Worm (Caenorhabditis elegans) whole organism, L1 larva: ENCODE results near the gene F41G3.6.

Source experiments
- C04F5.9 ChIP-seq: sonication (generic microtip); optimal IDR thresholded peaks from 2 replicates; lab custom pipeline; 2016; ENCODE audit warnings: missing genetic modification characterization, missing compliant biosample characterization
- C16A3.4 ChIP-seq: fragments of 150-350 bp; optimal IDR thresholded peaks from 2 replicates; lab custom pipeline; 2014; ENCODE audit warnings: missing biosample characterization, missing genetic modification characterization
- F16B12.6 ChIP-seq: fragments of 150-350 bp; optimal IDR thresholded peaks from 2 replicates; lab custom pipeline; 2014; ENCODE audit warnings: missing biosample characterization, missing genetic modification characterization
- Y116A8C.19 ChIP-seq: sonication (generic microtip); optimal IDR thresholded peaks from 2 replicates; lab custom pipeline; 2016; ENCODE audit warnings: missing compliant biosample characterization, missing genetic modification characterization, borderline replicate concordance
- aha-1 ChIP-seq: fragments of 150-350 bp; optimal IDR thresholded peaks from 2 replicates; lab custom pipeline; 2014; ENCODE audit warnings: missing biosample characterization, missing genetic modification characterization
- ama-1 ChIP-seq: fragments of 150-350 bp; optimal IDR thresholded peaks from 2 replicates; lab custom pipeline; 2014
- blmp-1 ChIP-seq: fragments of 150-350 bp; optimal IDR thresholded peaks from 2 replicates; lab custom pipeline; 2014; ENCODE audit warnings: missing biosample characterization, missing genetic modification characterization
- ceh-63 ChIP-seq: fragments of 200-800 bp; sonication (Bioruptor generic); optimal IDR thresholded peaks from 2 replicates; lab custom pipeline; 2018; ENCODE audit warnings: mild to moderate bottlenecking, missing genetic modification characterization, missing compliant biosample characterization
- ceh-82 ChIP-seq, 3 experiments: fragments of 150-350 bp in 1 of 3; sonication (generic microtip) in 2 of 3; optimal IDR thresholded peaks; 2 replicates each; lab custom pipeline; 2014 to 2017; ENCODE audit warnings: missing biosample characterization in 3 of 3, missing genetic modification characterization in 3 of 3
- ceh-88 ChIP-seq: fragments of 200-800 bp; sonication (Bioruptor generic); IDR thresholded peaks from 2 replicates; pipeline ENCODE4 v1.3.6; 2022; ENCODE audit warnings: missing genetic modification characterization, missing compliant biosample characterization
- dpl-1 ChIP-seq, 3 experiments: fragments of 150-350 bp in 2 of 3; sonication (generic microtip) in 1 of 3; optimal IDR thresholded peaks; 2 replicates each; lab custom pipeline; 2014 to 2017; ENCODE audit warnings: missing biosample characterization in 3 of 3, missing genetic modification characterization in 3 of 3, missing genetic modification reagents in 3 of 3
- dsc-1 ChIP-seq: sonication (generic microtip); optimal IDR thresholded peaks from 2 replicates; lab custom pipeline; 2016; ENCODE audit warnings: mild to moderate bottlenecking, missing genetic modification characterization, missing compliant biosample characterization
- efl-1 ChIP-seq, 4 experiments: fragments of 150-350 bp; optimal IDR thresholded peaks in 3 of 4; peaks in 1 of 4; 1 replicate in 1 of 4; 2 replicates in 3 of 4; lab custom pipeline; 2014; ENCODE audit warnings: missing biosample characterization in 2 of 4, missing genetic modification characterization in 2 of 4, missing genetic modification reagents in 2 of 4
- egl-13 ChIP-seq: sonication (generic microtip); optimal IDR thresholded peaks from 2 replicates; lab custom pipeline; 2016; ENCODE audit warnings: missing genotype, missing genetic modification reagents, missing genetic modification characterization, missing compliant biosample characterization
- egl-27 ChIP-seq, 2 experiments: fragments of 150-350 bp in 1 of 2; sonication (generic microtip); optimal IDR thresholded peaks; 3 replicates each; lab custom pipeline; 2017 to 2018; ENCODE audit warnings: missing biosample characterization in 2 of 2, missing genetic modification characterization in 2 of 2, missing genetic modification reagents in 2 of 2
- ets-5 ChIP-seq: fragments of 200-800 bp; sonication (Bioruptor generic); IDR thresholded peaks from 2 replicates; pipeline ENCODE4 v1.3.6; 2022; ENCODE audit warnings: missing genetic modification characterization, missing compliant biosample characterization
- fkh-10 ChIP-seq: sonication (generic microtip); optimal IDR thresholded peaks from 2 replicates; lab custom pipeline; 2017; ENCODE audit warnings: missing biosample characterization, missing genetic modification reagents, missing genetic modification characterization
- fkh-4 ChIP-seq: sonication (generic microtip); optimal IDR thresholded peaks from 2 replicates; lab custom pipeline; 2016; ENCODE audit warnings: missing compliant biosample characterization, missing genetic modification characterization, borderline replicate concordance
- fos-1 ChIP-seq: fragments of 150-350 bp; optimal IDR thresholded peaks from 2 replicates; lab custom pipeline; 2014; ENCODE audit warnings: missing biosample characterization, missing genetic modification characterization
- hlh-17 ChIP-seq: fragments of 200-800 bp; sonication (Bioruptor generic); optimal IDR thresholded peaks from 2 replicates; lab custom pipeline; 2018; ENCODE audit warnings: missing genetic modification characterization, mild to moderate bottlenecking, missing compliant biosample characterization, moderate library complexity, borderline replicate concordance
- isw-1 ChIP-seq: fragments of 200-800 bp; sonication (Bioruptor generic); IDR thresholded peaks from 2 replicates; pipeline ENCODE4 v1.3.6; 2022; ENCODE audit warnings: missing genetic modification characterization, missing compliant biosample characterization
- lin-14 ChIP-seq: fragments of 200-800 bp; sonication (Bioruptor generic); optimal IDR thresholded peaks from 2 replicates; lab custom pipeline; 2018; ENCODE audit warnings: mild to moderate bottlenecking, missing genetic modification characterization, moderate library complexity, missing compliant biosample characterization
- lin-15B ChIP-seq: fragments of 150-350 bp; sonication (generic microtip); optimal IDR thresholded peaks from 3 replicates; lab custom pipeline; 2014; ENCODE audit warnings: missing biosample characterization, missing genetic modification characterization
- lin-35 ChIP-seq, 2 experiments: fragments of 150-350 bp; optimal IDR thresholded peaks; 2 replicates each; lab custom pipeline; 2014; ENCODE audit warnings: missing biosample characterization in 2 of 2, missing genetic modification characterization in 2 of 2, missing genetic modification reagents in 2 of 2
- lin-39 ChIP-seq: fragments of 150-350 bp; optimal IDR thresholded peaks from 2 replicates; lab custom pipeline; 2014; ENCODE audit warnings: missing biosample characterization, missing genetic modification reagents, missing genetic modification characterization
- lir-3 ChIP-seq: sonication (generic microtip); optimal IDR thresholded peaks from 2 replicates; lab custom pipeline; 2016; ENCODE audit warnings: mild to moderate bottlenecking, missing genetic modification characterization, moderate library complexity, missing compliant biosample characterization; ENCODE audit not compliant: poor library complexity
- lsy-2 ChIP-seq, 2 experiments: fragments of 150-350 bp; optimal IDR thresholded peaks; 2 replicates each; lab custom pipeline; 2014; ENCODE audit warnings: missing biosample characterization in 2 of 2, missing genetic modification characterization in 2 of 2
- mab-9 ChIP-seq: fragments of 200-800 bp; sonication (Bioruptor generic); IDR thresholded peaks from 2 replicates; pipeline ENCODE4 v1.3.6; 2022; ENCODE audit warnings: missing genetic modification reagents, missing genetic modification characterization, missing compliant biosample characterization
- mef-2 ChIP-seq: fragments of 150-350 bp; optimal IDR thresholded peaks from 2 replicates; lab custom pipeline; 2014; ENCODE audit warnings: missing biosample characterization, missing genetic modification characterization
- mep-1 ChIP-seq: fragments of 150-350 bp; optimal IDR thresholded peaks from 2 replicates; lab custom pipeline; 2014; ENCODE audit warnings: missing biosample characterization, missing genetic modification characterization
- nhr-11 ChIP-seq: fragments of 150-350 bp; optimal IDR thresholded peaks from 2 replicates; lab custom pipeline; 2014; ENCODE audit warnings: missing biosample characterization, missing genetic modification characterization
- nhr-19 ChIP-seq: fragments of 200-800 bp; sonication (Bioruptor generic); conservative IDR thresholded peaks from 2 replicates; pipeline ENCODE4 v1.3.6; 2022; ENCODE audit warnings: missing genetic modification characterization, missing compliant biosample characterization
- nhr-20 ChIP-seq: sonication (generic microtip); optimal IDR thresholded peaks from 2 replicates; lab custom pipeline; 2016; ENCODE audit warnings: mild to moderate bottlenecking, missing genetic modification characterization, missing compliant biosample characterization
- nhr-28 ChIP-seq: fragments of 150-350 bp; optimal IDR thresholded peaks from 2 replicates; lab custom pipeline; 2014; ENCODE audit warnings: missing biosample characterization, missing genetic modification characterization
- nhr-47 ChIP-seq: sonication (generic microtip); optimal IDR thresholded peaks from 2 replicates; lab custom pipeline; 2016; ENCODE audit warnings: mild to moderate bottlenecking, missing genetic modification characterization, moderate library complexity, missing compliant biosample characterization
- nhr-71 ChIP-seq: sonication (generic microtip); optimal IDR thresholded peaks from 2 replicates; lab custom pipeline; 2016; ENCODE audit warnings: mild to moderate bottlenecking, missing genetic modification characterization, moderate library complexity, missing compliant biosample characterization
- nhr-77 ChIP-seq: fragments of 150-350 bp; optimal IDR thresholded peaks from 2 replicates; lab custom pipeline; 2014; ENCODE audit warnings: missing biosample characterization, missing genetic modification characterization
- nhr-84 ChIP-seq: sonication (generic microtip); optimal IDR thresholded peaks from 2 replicates; lab custom pipeline; 2017; ENCODE audit warnings: missing biosample characterization, missing genetic modification characterization
- pax-3 ChIP-seq: fragments of 200-800 bp; sonication (Bioruptor generic); optimal IDR thresholded peaks from 2 replicates; lab custom pipeline; 2018; ENCODE audit warnings: mild to moderate bottlenecking, missing genetic modification characterization, moderate library complexity, missing compliant biosample characterization
- rnt-1 ChIP-seq: sonication (generic microtip); optimal IDR thresholded peaks from 2 replicates; lab custom pipeline; 2016; ENCODE audit warnings: mild to moderate bottlenecking, missing genetic modification characterization, moderate library complexity, missing compliant biosample characterization
- snu-23 ChIP-seq: sonication (generic microtip); optimal IDR thresholded peaks from 2 replicates; lab custom pipeline; 2016; ENCODE audit warnings: missing genetic modification characterization, missing compliant biosample characterization
- swsn-7 ChIP-seq: sonication (generic microtip); optimal IDR thresholded peaks from 2 replicates; lab custom pipeline; 2016; ENCODE audit warnings: missing genetic modification characterization, missing compliant biosample characterization
- tbx-2 ChIP-seq: sonication (generic microtip); optimal IDR thresholded peaks from 2 replicates; lab custom pipeline; 2016; ENCODE audit warnings: missing genetic modification characterization, missing compliant biosample characterization
- tlp-1 ChIP-seq: fragments of 150-350 bp; optimal IDR thresholded peaks from 2 replicates; lab custom pipeline; 2014; ENCODE audit warnings: missing biosample characterization, missing genetic modification characterization
- unc-86 ChIP-seq: sonication (generic microtip); optimal IDR thresholded peaks from 2 replicates; lab custom pipeline; 2016; ENCODE audit warnings: missing genetic modification characterization, missing compliant biosample characterization
- xbp-1 ChIP-seq: sonication (generic microtip); optimal IDR thresholded peaks from 2 replicates; lab custom pipeline; 2016; ENCODE audit warnings: missing genetic modification characterization, missing compliant biosample characterization
- zip-4 ChIP-seq: fragments of 200-800 bp; sonication (Bioruptor generic); optimal IDR thresholded peaks from 2 replicates; lab custom pipeline; 2018; ENCODE audit warnings: mild to moderate bottlenecking, missing genetic modification characterization, moderate library complexity, missing compliant biosample characterization

Gene F41G3.6

ce11 chrII:6707496-6708260 lies 35.0 kb upstream of the F41G3.6 start (continued):
- TF ChIP-seq Y116A8C.19 (tag; lab: Kevin White, UChicago) (no peak), nhr-84 (no peak), zip-4 (GFP tag; lab: Kevin White, UChicago) (no peak), nhr-19 (GFP tag; lab: Robert Waterston, UW) (peak; percentile 40; the same call in 1 of the 2 replicates), xbp-1 (tag; lab: Kevin White, UChicago) (no peak), nhr-77 (tag; lab: Kevin White, UChicago) (no peak), swsn-7 (tag; lab: Kevin White, UChicago) (peak; percentile 20)

ce11 chrII:6708980-6709379 lies 33.7 kb upstream of the F41G3.6 start:
- TF ChIP-seq mef-2 (tag; lab: Kevin White, UChicago) (no peak), nhr-47 (peak; percentile 29), fos-1 (tag; lab: Kevin White, UChicago) (no peak), hlh-17 (GFP tag; lab: Kevin White, UChicago) (no peak), snu-23 (GFP tag; lab: Kevin White, UChicago) (peak; percentile 58), swsn-7 (tag; lab: Kevin White, UChicago) (peak; percentile 40), tbx-2 (peak; percentile 13), C16A3.4 (tag; lab: Kevin White, UChicago) (peak; percentile 23), lin-39 (no peak), lir-3 (tag; lab: Kevin White, UChicago) (no peak), nhr-19 (GFP tag; lab: Robert Waterston, UW) (peak; percentile 32; the same call in 1 of the 2 replicates), unc-86 (tag; lab: Kevin White, UChicago) (no peak), pax-3 (no peak), fkh-10 (GFP tag; lab: Kevin White, UChicago) (peak; percentile 8), mab-9 (GFP tag; lab: Robert Waterston, UW) (no peak), C04F5.9 (tag; lab: Kevin White, UChicago) (no peak), isw-1 (0 out of 2 replicates have a peak, but pooled peaks have one; percentile 19), lin-15B (tag; lab: Kevin White, UChicago) (no peak), ceh-82 (tag; optimal IDR thresholded peaks at IDR 0.05; lab: Kevin White, UChicago) (peak in 2 of 3 experiments; percentile 33 to 57), dsc-1 (tag; lab: Kevin White, UChicago) (peak; percentile 14), nhr-71 (peak; percentile 62), rnt-1 (tag; lab: Kevin White, UChicago) (peak; percentile 49), lin-35 (GFP tag; optimal IDR thresholded peaks at IDR 0.05; lab: Kevin White, UChicago) (peak in 1 of 2 experiments; percentile 18), mep-1 (tag; lab: Kevin White, UChicago) (peak; percentile 40), ceh-88 (GFP tag; lab: Robert Waterston, UW) (no peak), dpl-1 (GFP tag; optimal IDR thresholded peaks at IDR 0.05; lab: Kevin White, UChicago) (peak in 1 of 3 experiments; percentile 13), F16B12.6 (tag; lab: Kevin White, UChicago) (no peak), xbp-1 (tag; lab: Kevin White, UChicago) (peak; percentile 14), nhr-20 (peak; percentile 8), lsy-2 (tag; optimal IDR thresholded peaks at IDR 0.05; lab: Kevin White, UChicago) (peak; percentile 9 to 66), lin-14 (GFP tag; lab: Kevin White, UChicago) (peak; percentile 90), efl-1 (optimal IDR thresholded peaks at IDR 0.05; lab: Kevin White, UChicago) (peak; percentile 14 to 28), efl-1 (GFP tag; optimal IDR thresholded peaks at IDR 0.05 in 1 of 2; lab: Kevin White, UChicago) (peak in 1 of 2 experiments; percentile 18)

ce11 chrII:6709680-6710079 lies 33.0 kb upstream of the F41G3.6 start:
- no peak for TF ChIP-seq fkh-4 (tag; lab: Kevin White, UChicago)
- TF ChIP-seq nhr-19 (GFP tag; lab: Robert Waterston, UW), result no peak
- TF ChIP-seq ets-5 (GFP tag; lab: Robert Waterston, UW), result no peak
- TF ChIP-seq fkh-10 (GFP tag; lab: Kevin White, UChicago), result peak; percentile 67
- TF ChIP-seq tlp-1 (tag; lab: Kevin White, UChicago), result no peak
- no peak for TF ChIP-seq nhr-28 (tag; lab: Kevin White, UChicago)
- TF ChIP-seq lin-14 (GFP tag; lab: Kevin White, UChicago), result peak; percentile 49
- no peak for TF ChIP-seq ceh-63 (GFP tag; lab: Kevin White, UChicago)
- TF ChIP-seq egl-27 (tag; optimal IDR thresholded peaks at IDR 0.05; lab: Kevin White, UChicago), result no peak
- TF ChIP-seq ceh-82 (tag; optimal IDR thresholded peaks at IDR 0.05; lab: Kevin White, UChicago), result no peak
- no peak for TF ChIP-seq aha-1 (tag; lab: Kevin White, UChicago)
- TF ChIP-seq lin-39, result no peak
- TF ChIP-seq ama-1 (lab: Kevin White, UChicago), result no peak
- no peak for TF ChIP-seq nhr-11 (tag; lab: Kevin White, UChicago)
- TF ChIP-seq blmp-1 (tag; lab: Kevin White, UChicago), result peak; percentile 29
- no peak for TF ChIP-seq egl-13 (tag; lab: Kevin White, UChicago)
